Worm (Caenorhabditis elegans): ENCODE data around the gene ins-6.

The ins-6 gene

DNA sequence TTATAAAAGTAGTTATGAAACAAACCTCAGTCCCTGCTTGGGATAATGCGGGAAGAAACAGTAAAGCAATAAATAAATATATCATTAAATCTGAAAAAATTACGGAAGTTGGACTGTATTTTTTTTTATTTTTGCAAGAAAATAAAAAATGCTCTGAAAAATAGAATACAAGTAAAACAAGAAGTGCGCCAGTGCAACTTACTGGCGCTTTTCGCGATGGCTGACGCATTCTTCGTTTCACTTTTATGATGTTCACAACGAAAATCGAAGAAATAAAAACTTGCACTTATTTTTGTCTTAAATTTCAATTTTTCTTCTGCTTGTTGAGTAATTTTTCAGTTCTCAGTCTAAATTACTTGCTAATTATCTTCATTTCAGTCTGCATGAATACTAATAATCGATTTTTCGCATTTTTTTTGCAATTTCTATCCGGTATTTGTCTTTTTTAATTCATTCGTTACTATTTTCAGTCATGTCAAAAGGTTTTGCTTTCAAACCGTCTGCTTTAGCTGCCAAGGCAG is 47.5 kb downstream of the ins-6 start, which contains the start of the genes R12C12.6 and ran-5 (continued):
- peak; percentile 72 for TF ChIP-seq pha-4 (tag; optimal IDR thresholded peaks at IDR 0.05)
- peak; percentile 60 for TF ChIP-seq tbp1 (GFP tag; optimal IDR thresholded peaks at IDR 0.05)
- TF ChIP-seq attf-3 (GFP tag; conservative IDR thresholded peaks at IDR 0.05) = peak; percentile 62; the same call in 1 of the 2 replicates
- peak; percentile 41 for TF ChIP-seq snpc-4 (GFP tag; optimal IDR thresholded peaks at IDR 0.05)
- TF ChIP-seq snpc-4 (tag; optimal IDR thresholded peaks at IDR 0.05) = peak in 2 of 4 experiments; percentile 74 to 78
- TF ChIP-seq lin-40 (tag; optimal IDR thresholded peaks at IDR 0.05) = peak; percentile 90
- peak; percentile 88; the same call in 1 of the 2 replicates for TF ChIP-seq dox-1 (GFP tag; IDR thresholded peaks at IDR 0.05)
- no peak for TF ChIP-seq bed-2 (GFP tag; IDR thresholded peaks at IDR 0.05)
- TF ChIP-seq K11D2.4 (GFP tag; IDR thresholded peaks at IDR 0.05) = peak; percentile 79
- TF ChIP-seq lsl-1 (GFP tag; optimal IDR thresholded peaks at IDR 0.05) = peak; percentile 72
- TF ChIP-seq rec-8 (tag; optimal IDR thresholded peaks at IDR 0.05) = peak in 1 of 2 experiments; percentile 15
- TF ChIP-seq F23B12.7 (tag; optimal IDR thresholded peaks at IDR 0.05; ENCODE audit: insufficient read depth) = peak; percentile 32
- TF ChIP-seq snpc-3.4 (tag; optimal IDR thresholded peaks at IDR 0.05) = peak; percentile 77
- peak; percentile 50; the same call in 1 of the 2 replicates for TF ChIP-seq C06A6.2 (GFP tag; conservative IDR thresholded peaks at IDR 0.05)

DNA sequence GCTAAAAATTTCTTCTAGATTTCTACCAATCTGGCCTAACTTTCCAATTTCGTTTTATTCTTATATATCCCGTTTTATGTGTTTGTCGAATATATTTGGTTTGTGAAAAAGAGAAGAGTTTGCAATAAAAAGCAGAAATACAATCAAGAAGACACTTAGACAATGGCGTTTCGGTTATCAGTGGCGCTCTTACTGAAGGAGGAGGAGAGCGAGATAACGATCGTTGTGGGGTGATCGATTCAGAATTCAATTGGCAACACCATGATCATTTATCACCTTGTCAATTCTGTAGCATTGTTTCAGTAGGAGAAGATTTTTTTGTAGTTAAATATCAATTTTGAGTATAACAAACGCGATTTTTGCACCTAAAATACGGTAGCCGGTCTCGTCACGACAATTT is 49.3 kb downstream of the ins-6 start:
- TF ChIP-seq F52B5.7 (tag; optimal IDR thresholded peaks at IDR 0.05) (no peak), ceh-91 (GFP tag; IDR thresholded peaks at IDR 0.05) (no peak), nfya-2 (GFP tag; IDR thresholded peaks at IDR 0.05) (no peak), nhr-80 (tag; optimal IDR thresholded peaks at IDR 0.05) (peak; percentile 74), lin-40 (tag; optimal IDR thresholded peaks at IDR 0.05) (no peak), egl-44 (GFP tag; IDR thresholded peaks at IDR 0.05) (no peak), efl-1 (GFP tag; optimal IDR thresholded peaks at IDR 0.05) (no peak), chd-7 (tag; optimal IDR thresholded peaks at IDR 0.05) (no peak), rpc-1 (optimal IDR thresholded peaks at IDR 0.05) (no peak), rpc-1 (tag; optimal IDR thresholded peaks at IDR 0.05) (no peak), ama-1 (optimal IDR thresholded peaks at IDR 0.05) (no peak), ama-1 (GFP tag; optimal IDR thresholded peaks at IDR 0.05) (peak in 1 of 2 experiments; percentile 7), Y67H2A.10 (GFP tag; conservative IDR thresholded peaks at IDR 0.05) (no peak), ets-4 (GFP tag; optimal IDR thresholded peaks at IDR 0.05) (no peak), Y53F4B.3 (GFP tag; IDR thresholded peaks at IDR 0.05) (no peak), ztf-25 (GFP tag; IDR thresholded peaks at IDR 0.05) (no peak), lir-1 (GFP tag; conservative IDR thresholded peaks at IDR 0.05) (no peak), unc-130 (GFP tag; optimal IDR thresholded peaks at IDR 0.05) (no peak), ZK185.1 (tag; optimal IDR thresholded peaks at IDR 0.05; ENCODE audit: poor library complexity, severe bottlenecking) (peak; percentile 6), him-1 (tag; optimal IDR thresholded peaks at IDR 0.05) (no peak), D2030.7 (GFP tag; IDR thresholded peaks at IDR 0.05) (no peak), Y79H2A.3 (GFP tag; conservative IDR thresholded peaks at IDR 0.05) (no peak), cebp-1 (GFP tag; IDR thresholded peaks at IDR 0.05) (no peak), cebp-1 (tag; optimal IDR thresholded peaks at IDR 0.05) (peak; percentile 1), gei-17 (GFP tag; optimal IDR thresholded peaks at IDR 0.05) (no peak), mcd-1 (GFP tag; IDR thresholded peaks at IDR 0.05) (no peak), lin-26 (GFP tag; IDR thresholded peaks at IDR 0.05) (no peak), ztf-28 (GFP tag; IDR thresholded peaks at IDR 0.05) (no peak), F39B2.1 (GFP tag; IDR thresholded peaks at IDR 0.05) (no peak), nhr-179 (tag; optimal IDR thresholded peaks at IDR 0.05) (no peak), aptf-3 (GFP tag; IDR thresholded peaks at IDR 0.05) (no peak), dpl-1 (GFP tag; optimal IDR thresholded peaks at IDR 0.05) (no peak), dox-1 (GFP tag; IDR thresholded peaks at IDR 0.05) (0 out of 2 replicates have a peak, but pooled peaks have one; percentile 25), tbx-9 (tag; optimal IDR thresholded peaks at IDR 0.05; ENCODE audit: borderline replicate concordance) (no peak), lin-54 (GFP tag; optimal IDR thresholded peaks at IDR 0.05) (peak; percentile 11), mxl-1 (tag; optimal IDR thresholded peaks at IDR 0.05) (no peak), ccch-3 (GFP tag; optimal IDR thresholded peaks at IDR 0.05) (no peak)
